Worm (Caenorhabditis elegans) whole organism, L1 larva: ENCODE results near the gene R10D12.10.

Experiments used
- C34B4.2 ChIP-seq: sonication (generic microtip); optimal IDR thresholded peaks from 2 replicates; lab custom pipeline; 2017; ENCODE audit warnings: mild to moderate bottlenecking, missing genetic modification characterization, missing compliant biosample characterization
- aly-2 ChIP-seq: fragments of 150-350 bp; optimal IDR thresholded peaks from 2 replicates; lab custom pipeline; 2014; ENCODE audit warnings: missing biosample characterization, missing genetic modification characterization
- ceh-63 ChIP-seq: fragments of 200-800 bp; sonication (Bioruptor generic); optimal IDR thresholded peaks from 2 replicates; lab custom pipeline; 2018; ENCODE audit warnings: mild to moderate bottlenecking, missing genetic modification characterization, missing compliant biosample characterization
- dpl-1 ChIP-seq, 3 experiments: fragments of 150-350 bp in 2 of 3; sonication (generic microtip) in 1 of 3; optimal IDR thresholded peaks; 2 replicates each; lab custom pipeline; 2014 to 2017; ENCODE audit warnings: missing biosample characterization in 3 of 3, missing genetic modification characterization in 3 of 3, missing genetic modification reagents in 3 of 3
- efl-1 ChIP-seq, 4 experiments: fragments of 150-350 bp; optimal IDR thresholded peaks in 3 of 4; peaks in 1 of 4; 1 replicate in 1 of 4; 2 replicates in 3 of 4; lab custom pipeline; 2014; ENCODE audit warnings: missing biosample characterization in 2 of 4, missing genetic modification characterization in 2 of 4, missing genetic modification reagents in 2 of 4
- efl-3 ChIP-seq: fragments of 200-800 bp; sonication (Bioruptor generic); optimal IDR thresholded peaks from 2 replicates; lab custom pipeline; 2018; ENCODE audit warnings: mild to moderate bottlenecking, missing genetic modification characterization, missing compliant biosample characterization
- egl-13 ChIP-seq: sonication (generic microtip); optimal IDR thresholded peaks from 2 replicates; lab custom pipeline; 2016; ENCODE audit warnings: missing genotype, missing genetic modification reagents, missing genetic modification characterization, missing compliant biosample characterization
- elt-2 ChIP-seq: sonication (generic microtip); optimal IDR thresholded peaks from 2 replicates; lab custom pipeline; 2016; ENCODE audit warnings: missing genetic modification characterization, mild to moderate bottlenecking, inconsistent platforms, missing compliant biosample characterization, missing genetic modification reagents
- fkh-10 ChIP-seq: sonication (generic microtip); optimal IDR thresholded peaks from 2 replicates; lab custom pipeline; 2017; ENCODE audit warnings: missing biosample characterization, missing genetic modification reagents, missing genetic modification characterization
- irx-1 ChIP-seq: sonication (generic microtip); optimal IDR thresholded peaks from 2 replicates; lab custom pipeline; 2016; ENCODE audit warnings: missing genetic modification characterization, missing compliant biosample characterization
- jun-1 ChIP-seq: fragments of 150-350 bp; optimal IDR thresholded peaks from 2 replicates; lab custom pipeline; 2014; ENCODE audit warnings: missing biosample characterization, missing genetic modification reagents, missing genetic modification characterization
- lin-13 ChIP-seq: fragments of 150-350 bp; optimal IDR thresholded peaks from 2 replicates; lab custom pipeline; 2014; ENCODE audit warnings: missing biosample characterization, missing genetic modification reagents, missing genetic modification characterization
- lin-39 ChIP-seq: fragments of 150-350 bp; optimal IDR thresholded peaks from 2 replicates; lab custom pipeline; 2014; ENCODE audit warnings: missing biosample characterization, missing genetic modification reagents, missing genetic modification characterization
- mef-2 ChIP-seq: fragments of 150-350 bp; optimal IDR thresholded peaks from 2 replicates; lab custom pipeline; 2014; ENCODE audit warnings: missing biosample characterization, missing genetic modification characterization
- nhr-11 ChIP-seq: fragments of 150-350 bp; optimal IDR thresholded peaks from 2 replicates; lab custom pipeline; 2014; ENCODE audit warnings: missing biosample characterization, missing genetic modification characterization
- nhr-12 ChIP-seq: sonication (generic microtip); optimal IDR thresholded peaks from 2 replicates; lab custom pipeline; 2017; ENCODE audit warnings: missing biosample characterization, missing genetic modification characterization
- nhr-20 ChIP-seq: sonication (generic microtip); optimal IDR thresholded peaks from 2 replicates; lab custom pipeline; 2016; ENCODE audit warnings: mild to moderate bottlenecking, missing genetic modification characterization, missing compliant biosample characterization
- nhr-237 ChIP-seq: fragments of 150-350 bp; optimal IDR thresholded peaks from 2 replicates; lab custom pipeline; 2014; ENCODE audit warnings: missing biosample characterization, missing genetic modification characterization
- nhr-47 ChIP-seq: sonication (generic microtip); optimal IDR thresholded peaks from 2 replicates; lab custom pipeline; 2016; ENCODE audit warnings: mild to moderate bottlenecking, missing genetic modification characterization, moderate library complexity, missing compliant biosample characterization
- nhr-85 ChIP-seq: sonication (generic microtip); peaks from one replicate; lab custom pipeline; 2016; ENCODE audit warnings: missing genetic modification characterization, inconsistent platforms, missing compliant biosample characterization
- nhr-90 ChIP-seq: sonication (generic microtip); optimal IDR thresholded peaks from 2 replicates; lab custom pipeline; 2016; ENCODE audit warnings: mild to moderate bottlenecking, missing genetic modification characterization, missing compliant biosample characterization; ENCODE audit not compliant: poor library complexity
- pax-3 ChIP-seq: fragments of 200-800 bp; sonication (Bioruptor generic); optimal IDR thresholded peaks from 2 replicates; lab custom pipeline; 2018; ENCODE audit warnings: mild to moderate bottlenecking, missing genetic modification characterization, moderate library complexity, missing compliant biosample characterization
- pqm-1 ChIP-seq: sonication (generic microtip); optimal IDR thresholded peaks from 3 replicates; lab custom pipeline; 2017; ENCODE audit warnings: missing biosample characterization, missing genetic modification characterization
- snpc-4 ChIP-seq: fragments of 150-350 bp; optimal IDR thresholded peaks from 2 replicates; lab custom pipeline; 2014; ENCODE audit warnings: missing biosample characterization, missing genetic modification characterization
- sox-4 ChIP-seq: sonication (generic microtip); optimal IDR thresholded peaks from 2 replicates; lab custom pipeline; 2016; ENCODE audit warnings: missing genetic modification characterization, missing compliant biosample characterization
- sup-37 ChIP-seq: fragments of 200-800 bp; sonication (Bioruptor generic); optimal IDR thresholded peaks from 2 replicates; lab custom pipeline; 2018; ENCODE audit warnings: mild to moderate bottlenecking, missing genetic modification characterization, missing compliant biosample characterization
- swsn-7 ChIP-seq: sonication (generic microtip); optimal IDR thresholded peaks from 2 replicates; lab custom pipeline; 2016; ENCODE audit warnings: missing genetic modification characterization, missing compliant biosample characterization
- tbx-2 ChIP-seq: sonication (generic microtip); optimal IDR thresholded peaks from 2 replicates; lab custom pipeline; 2016; ENCODE audit warnings: missing genetic modification characterization, missing compliant biosample characterization
- unc-130 ChIP-seq: fragments of 150-350 bp; optimal IDR thresholded peaks from 2 replicates; lab custom pipeline; 2017; ENCODE audit warnings: missing biosample characterization, missing genetic modification characterization, inconsistent platforms
- unc-30 ChIP-seq: sonication (generic microtip); optimal IDR thresholded peaks from 2 replicates; lab custom pipeline; 2017; ENCODE audit warnings: missing biosample characterization, missing genetic modification characterization
- unc-98 ChIP-seq: fragments of 200-800 bp; sonication (Bioruptor generic); IDR thresholded peaks from 2 replicates; pipeline ENCODE4 v1.3.6; 2022; ENCODE audit warnings: missing genetic modification characterization, missing compliant biosample characterization
- vab-15 ChIP-seq: sonication (generic microtip); optimal IDR thresholded peaks from 2 replicates; lab custom pipeline; 2017; ENCODE audit warnings: missing genotype, mild to moderate bottlenecking, missing genetic modification characterization, missing compliant biosample characterization

The R10D12.10 gene

DNA sequence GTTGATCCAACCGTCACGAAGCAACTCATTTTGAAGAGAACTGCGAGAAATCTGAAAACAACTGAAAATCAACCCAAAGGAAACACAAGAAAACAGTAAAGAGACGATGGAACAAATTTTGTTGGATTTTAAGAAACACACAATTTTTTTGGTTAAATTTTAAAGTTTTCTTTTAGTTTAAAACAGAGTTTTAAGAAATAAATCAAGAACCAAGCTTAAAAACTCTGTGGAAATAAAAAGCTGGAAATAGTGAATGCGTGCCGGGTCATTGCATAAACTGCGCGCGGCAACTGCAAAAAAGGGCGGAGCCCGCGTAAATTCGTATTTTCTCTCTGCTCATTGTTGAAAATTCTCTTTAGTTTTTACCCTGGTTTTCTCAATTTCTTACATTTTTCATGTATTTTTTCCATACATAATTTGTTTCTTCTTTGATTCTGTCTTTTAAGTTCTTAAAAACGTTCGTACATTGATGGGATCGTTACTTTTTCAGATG lies 3.8 kb upstream of the R10D12.10 start, which contains the start of the genes algn-13 and R10D12.13 (continued):
- TF ChIP-seq nhr-12 (tag; lab: Kevin White, UChicago): no peak
- TF ChIP-seq nhr-85 (tag; lab: Kevin White, UChicago): peak; percentile 74
- peak; percentile 69 for TF ChIP-seq snpc-4
- peak; percentile 30 for TF ChIP-seq nhr-11 (tag; lab: Kevin White, UChicago)
- peak; percentile 43 for TF ChIP-seq lin-39 (tag; lab: Kevin White, UChicago)

DNA sequence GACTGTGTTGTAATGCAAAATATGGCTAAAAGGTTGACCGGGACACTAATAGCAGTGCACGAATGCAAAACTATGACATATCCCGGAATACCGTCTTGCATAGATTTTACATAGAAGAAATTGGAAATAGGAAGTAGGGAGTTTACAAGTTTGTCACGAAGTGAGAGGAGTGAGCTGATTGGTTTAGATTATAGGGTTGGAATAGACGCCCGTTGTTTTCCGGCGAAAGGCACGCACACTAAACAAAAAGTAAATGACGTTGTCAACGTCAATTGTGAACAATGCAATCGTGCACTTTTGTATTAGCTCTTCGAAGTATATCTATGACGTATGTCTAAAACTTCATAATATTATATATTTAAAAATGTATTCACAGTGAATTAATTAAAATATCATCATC lies 2.8 kb upstream of the R10D12.10 start, which contains the start of gene srh-24:
Gene srh-24, minus strand, starts transcription at position 101 of the 400 bp plus-strand sequence.
- TF ChIP-seq lin-39 (tag; lab: Kevin White, UChicago) (no peak), efl-1 (optimal IDR thresholded peaks at IDR 0.05; lab: Kevin White, UChicago) (no peak), efl-1 (GFP tag; optimal IDR thresholded peaks at IDR 0.05 in 1 of 2; lab: Kevin White, UChicago) (no peak), sup-37 (GFP tag; lab: Kevin White, UChicago) (no peak), irx-1 (tag; lab: Kevin White, UChicago) (no peak), nhr-47 (no peak), pax-3 (tag; lab: Kevin White, UChicago) (no peak), vab-15 (tag; lab: Kevin White, UChicago) (no peak), lin-13 (GFP tag; lab: Kevin White, UChicago) (no peak), swsn-7 (tag; lab: Kevin White, UChicago) (no peak), unc-130 (tag; lab: Kevin White, UChicago) (no peak)

DNA sequence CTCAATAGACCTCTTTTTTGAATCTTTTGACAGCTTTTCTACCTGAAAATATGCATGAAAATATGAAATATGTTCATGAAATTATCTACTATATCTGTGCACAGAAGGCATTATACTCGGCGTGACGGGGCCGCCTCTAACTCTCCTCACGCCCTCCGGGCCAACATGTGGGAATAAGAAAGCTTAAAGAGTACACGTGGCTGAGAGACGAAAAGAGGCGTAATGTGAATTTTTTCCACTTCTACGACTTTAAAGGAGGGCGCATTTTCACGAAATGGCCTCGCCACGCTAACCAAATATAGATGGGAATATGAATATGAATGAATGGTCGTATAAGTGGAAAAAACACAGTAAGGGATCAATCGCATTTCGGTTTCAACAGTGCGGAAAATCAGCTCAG lies 456 bp downstream of the R10D12.10 start:
- TF ChIP-seq elt-2 (no peak), mef-2 (tag; lab: Kevin White, UChicago) (no peak), sup-37 (GFP tag; lab: Kevin White, UChicago) (no peak), unc-98 (GFP tag; lab: Robert Waterston, UW) (no peak), C34B4.2 (tag; lab: Kevin White, UChicago) (no peak)

DNA sequence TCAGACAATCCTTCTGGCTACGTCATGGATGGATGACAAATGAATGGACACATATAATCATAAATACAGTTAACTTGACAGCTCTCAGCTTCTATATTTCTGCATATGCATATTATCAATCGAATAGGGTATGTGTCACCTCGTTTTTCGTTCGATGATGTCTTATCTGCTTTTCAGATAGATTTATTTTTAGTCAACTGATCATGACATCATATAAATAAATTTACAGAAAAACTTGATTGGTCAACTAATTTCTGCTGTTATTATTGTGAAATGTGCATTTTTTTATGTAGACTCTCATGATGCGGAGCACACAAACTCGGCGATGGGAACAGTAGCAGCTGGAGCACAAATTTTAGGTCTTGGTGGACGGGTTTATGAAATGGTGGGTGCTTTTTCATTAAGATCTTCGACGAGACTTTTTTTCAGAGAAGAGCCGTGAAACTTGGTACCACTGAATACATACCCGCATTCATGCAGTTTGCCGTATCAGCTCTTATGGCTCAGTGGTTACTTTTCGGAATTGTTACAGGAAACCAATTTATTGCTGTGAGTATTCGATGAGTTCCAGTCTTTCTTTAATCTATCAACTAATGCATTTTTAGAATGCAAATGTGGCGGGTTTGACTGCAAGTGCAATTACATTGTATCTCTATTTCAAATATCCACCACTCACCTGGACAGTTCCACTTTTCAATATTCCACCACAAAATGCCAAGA lies 2.6 kb downstream of the R10D12.10 start:
- TF ChIP-seq unc-30: no peak
- TF ChIP-seq nhr-47: no peak
- no peak for TF ChIP-seq swsn-7 (tag; lab: Kevin White, UChicago)
- no peak for TF ChIP-seq egl-13
- no peak for TF ChIP-seq C34B4.2 (tag; lab: Kevin White, UChicago)
- TF ChIP-seq unc-98 (GFP tag; lab: Robert Waterston, UW): no peak
- TF ChIP-seq nhr-20 (tag; lab: Kevin White, UChicago): no peak
- TF ChIP-seq tbx-2: no peak
- TF ChIP-seq lin-13 (GFP tag; lab: Kevin White, UChicago): no peak
- TF ChIP-seq ceh-63 (GFP tag; lab: Kevin White, UChicago): no peak
- no peak for TF ChIP-seq sox-4 (tag; lab: Kevin White, UChicago)
- no peak for TF ChIP-seq fkh-10 (GFP tag; lab: Kevin White, UChicago)
- no peak for TF ChIP-seq pqm-1
- TF ChIP-seq dpl-1 (GFP tag; optimal IDR thresholded peaks at IDR 0.05; lab: Kevin White, UChicago): no peak
- TF ChIP-seq efl-3 (GFP tag; lab: Kevin White, UChicago): no peak
- no peak for TF ChIP-seq nhr-237 (tag; lab: Kevin White, UChicago)
- TF ChIP-seq aly-2 (tag; lab: Kevin White, UChicago): no peak
- no peak for TF ChIP-seq jun-1 (tag; lab: Kevin White, UChicago)
- no peak for TF ChIP-seq nhr-90 (tag; lab: Kevin White, UChicago)
- TF ChIP-seq, all 84 proteins: peak for 0

DNA sequence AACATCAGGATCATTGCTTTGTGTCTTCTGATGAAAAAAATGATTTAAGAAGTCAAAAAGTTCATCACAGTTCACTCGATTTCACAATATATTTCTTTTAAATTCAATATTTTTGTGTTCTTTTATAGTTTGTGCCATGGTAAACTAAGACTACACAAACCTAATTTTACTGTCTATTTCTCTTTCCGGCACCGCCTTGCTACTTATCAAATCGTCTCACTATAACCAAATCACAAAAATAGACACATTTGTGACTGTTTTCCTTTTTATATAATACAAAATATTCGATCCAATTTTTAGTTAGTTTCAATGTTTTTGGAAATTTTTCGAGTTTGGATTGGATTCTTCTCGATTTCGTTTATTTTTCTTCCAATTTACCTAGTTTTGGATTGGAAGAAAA lies 4.1 kb downstream of the R10D12.10 start, which contains the start of gene swt-6:
Gene swt-6, plus strand, starts transcription at position 301 of the 400 bp plus-strand sequence.
- no peak for TF ChIP-seq efl-3 (GFP tag; lab: Kevin White, UChicago)
- TF ChIP-seq efl-1 (optimal IDR thresholded peaks at IDR 0.05; lab: Kevin White, UChicago): no peak
- peak in 1 of 2 experiments; percentile 22 for TF ChIP-seq efl-1 (GFP tag; optimal IDR thresholded peaks at IDR 0.05 in 1 of 2; lab: Kevin White, UChicago)
